Fruit fly (Drosophila melanogaster) whole organism, prepupa: ENCODE results near the gene XNP.

Experiments used
- CG10669 ChIP-seq: fragments of 200-800 bp; sonication (Bioruptor generic); optimal IDR thresholded peaks from 3 replicates; lab custom pipeline; 2018; ENCODE audit warnings: missing biosample characterization, mild to moderate bottlenecking, missing genetic modification characterization, moderate library complexity
- CG11762 ChIP-seq: fragments of 200-800 bp; sonication (Bioruptor generic); optimal IDR thresholded peaks from 3 replicates; lab custom pipeline; 2016; ENCODE audit warnings: missing biosample characterization, missing genetic modification characterization; ENCODE audit not compliant: insufficient read depth
- CG11902 ChIP-seq: fragments of 200-800 bp; sonication (Bioruptor generic); optimal IDR thresholded peaks from 3 replicates; lab custom pipeline; 2016; ENCODE audit warnings: missing biosample characterization, missing genetic modification characterization
- CG15336 ChIP-seq: fragments of 200-800 bp; sonication (Bioruptor generic); IDR thresholded peaks from 2 replicates; pipeline ENCODE4 v1.3.6; 2022; ENCODE audit warnings: missing biosample characterization, missing genetic modification characterization
- CG16779 ChIP-seq: fragments of 200-800 bp; sonication (Bioruptor generic); optimal IDR thresholded peaks from 3 replicates; lab custom pipeline; 2017; ENCODE audit warnings: missing biosample characterization, mild to moderate bottlenecking, missing genetic modification characterization
- CG34406 ChIP-seq: fragments of 200-800 bp; sonication (Bioruptor generic); optimal IDR thresholded peaks from 3 replicates; lab custom pipeline; 2016; ENCODE audit warnings: missing biosample characterization, missing genetic modification characterization
- CG3919 ChIP-seq: fragments of 200-800 bp; sonication (Bioruptor generic); optimal IDR thresholded peaks from 3 replicates; lab custom pipeline; 2016; ENCODE audit warnings: missing biosample characterization, missing genetic modification characterization
- CG6792 ChIP-seq: fragments of 200-800 bp; sonication (Bioruptor generic); optimal IDR thresholded peaks from 3 replicates; lab custom pipeline; 2016; ENCODE audit warnings: missing biosample characterization, missing genetic modification characterization
- CG6808 ChIP-seq: fragments of 200-800 bp; sonication (Bioruptor generic); optimal IDR thresholded peaks from 3 replicates; lab custom pipeline; 2017; ENCODE audit warnings: missing biosample characterization, missing genetic modification characterization, mild to moderate bottlenecking, moderate library complexity, missing genetic modification reagents
- CG6854 ChIP-seq: fragments of 200-800 bp; sonication (Bioruptor generic); optimal IDR thresholded peaks from 2 replicates; lab custom pipeline; 2017; ENCODE audit warnings: missing biosample characterization, mild to moderate bottlenecking, missing genetic modification characterization
- CG7368 ChIP-seq: fragments of 200-800 bp; sonication (Bioruptor generic); optimal IDR thresholded peaks from 3 replicates; lab custom pipeline; 2016; ENCODE audit warnings: missing biosample characterization, missing genetic modification characterization
- CG8319 ChIP-seq: fragments of 200-800 bp; sonication (Bioruptor generic); optimal IDR thresholded peaks from 3 replicates; lab custom pipeline; 2016; ENCODE audit warnings: missing biosample characterization, missing genetic modification characterization
- CG8632 ChIP-seq: fragments of 200-800 bp; sonication (Bioruptor generic); optimal IDR thresholded peaks from 3 replicates; lab custom pipeline; 2016; ENCODE audit warnings: missing biosample characterization, missing genetic modification characterization
- CG9139 ChIP-seq: fragments of 200-800 bp; sonication (Bioruptor generic); optimal IDR thresholded peaks from 3 replicates; lab custom pipeline; 2017; ENCODE audit warnings: missing biosample characterization, mild to moderate bottlenecking, missing genetic modification characterization
- Eip93F ChIP-seq: fragments of 200-800 bp; sonication (Bioruptor generic); optimal IDR thresholded peaks from 2 replicates; lab custom pipeline; 2016; ENCODE audit warnings: missing biosample characterization, mild to moderate bottlenecking, missing genetic modification characterization
- Ets21C ChIP-seq: fragments of 200-800 bp; sonication (Bioruptor generic); optimal IDR thresholded peaks from 3 replicates; lab custom pipeline; 2016; ENCODE audit warnings: missing biosample characterization, missing genetic modification characterization
- Ets96B ChIP-seq: fragments of 200-800 bp; optimal IDR thresholded peaks from 2 replicates; lab custom pipeline; 2019; ENCODE audit warnings: missing biosample characterization, mild to moderate bottlenecking, missing genetic modification characterization, moderate library complexity
- Gug ChIP-seq: fragments of 200-800 bp; sonication (Bioruptor generic); IDR thresholded peaks from 2 replicates; pipeline ENCODE4 v1.3.6; 2022; ENCODE audit warnings: missing biosample characterization, missing genetic modification characterization
- Lpt ChIP-seq: fragments of 200-800 bp; sonication (Bioruptor generic); optimal IDR thresholded peaks from 3 replicates; lab custom pipeline; 2016; ENCODE audit warnings: missing biosample characterization, missing genetic modification characterization
- Met ChIP-seq: fragments of 200-800 bp; sonication (Bioruptor generic); optimal IDR thresholded peaks from 3 replicates; lab custom pipeline; 2016; ENCODE audit warnings: missing biosample characterization, missing genetic modification characterization
- Smox ChIP-seq: fragments of 200-800 bp; sonication (Bioruptor generic); optimal IDR thresholded peaks from 3 replicates; lab custom pipeline; 2016; ENCODE audit warnings: missing biosample characterization, missing genetic modification characterization
- Sox102F ChIP-seq: fragments of 200-800 bp; sonication (Bioruptor generic); optimal IDR thresholded peaks from 2 replicates; lab custom pipeline; 2016; ENCODE audit warnings: missing biosample characterization, mild to moderate bottlenecking, missing genetic modification characterization
- Sox14 ChIP-seq: fragments of 200-800 bp; sonication (Bioruptor generic); optimal IDR thresholded peaks from 3 replicates; lab custom pipeline; 2016; ENCODE audit warnings: missing biosample characterization, missing genetic modification characterization
- Sox15 ChIP-seq: fragments of 200-800 bp; sonication (Bioruptor generic); optimal IDR thresholded peaks from 3 replicates; lab custom pipeline; 2016; ENCODE audit warnings: missing biosample characterization, missing genetic modification characterization
- acj6 ChIP-seq: fragments of 200-800 bp; sonication (Bioruptor generic); optimal IDR thresholded peaks from 3 replicates; lab custom pipeline; 2016; ENCODE audit warnings: missing biosample characterization, missing genetic modification characterization
- dsx ChIP-seq: fragments of 200-800 bp; optimal IDR thresholded peaks from 3 replicates; lab custom pipeline; 2019; ENCODE audit warnings: missing biosample characterization, mild to moderate bottlenecking, missing genetic modification characterization, moderate library complexity; ENCODE audit not compliant: poor library complexity, severe bottlenecking
- esn ChIP-seq: fragments of 200-800 bp; sonication (Bioruptor generic); optimal IDR thresholded peaks from 2 replicates; lab custom pipeline; 2016; ENCODE audit warnings: missing biosample characterization, mild to moderate bottlenecking, missing genetic modification characterization, moderate library complexity
- fd85E ChIP-seq: fragments of 200-800 bp; sonication (Bioruptor generic); optimal IDR thresholded peaks from 3 replicates; lab custom pipeline; 2016; ENCODE audit warnings: missing biosample characterization, missing genetic modification characterization
- fkh ChIP-seq: fragments of 200-800 bp; sonication (Bioruptor generic); optimal IDR thresholded peaks from 3 replicates; lab custom pipeline; 2017; ENCODE audit warnings: missing biosample characterization, mild to moderate bottlenecking, missing genetic modification characterization, moderate library complexity
- lz ChIP-seq: fragments of 200-800 bp; sonication (Bioruptor generic); optimal IDR thresholded peaks from 3 replicates; lab custom pipeline; 2016; ENCODE audit warnings: missing biosample characterization, missing genetic modification characterization
- net ChIP-seq: fragments of 200-800 bp; sonication (Bioruptor generic); optimal IDR thresholded peaks from 3 replicates; lab custom pipeline; 2016; ENCODE audit warnings: missing biosample characterization, missing genetic modification characterization
- pdm3 ChIP-seq: fragments of 200-800 bp; sonication (Bioruptor generic); optimal IDR thresholded peaks from 3 replicates; lab custom pipeline; 2016; ENCODE audit warnings: missing biosample characterization, missing genetic modification characterization
- spab ChIP-seq: fragments of 200-800 bp; sonication (Bioruptor generic); optimal IDR thresholded peaks from 2 replicates; lab custom pipeline; 2017; ENCODE audit warnings: missing biosample characterization, mild to moderate bottlenecking, missing genetic modification characterization, missing genetic modification reagents
- vri ChIP-seq: fragments of 200-800 bp; sonication (Bioruptor generic); optimal IDR thresholded peaks from 3 replicates; lab custom pipeline; 2016; ENCODE audit warnings: missing biosample characterization, mild to moderate bottlenecking, missing genetic modification characterization

The XNP gene

DNA sequence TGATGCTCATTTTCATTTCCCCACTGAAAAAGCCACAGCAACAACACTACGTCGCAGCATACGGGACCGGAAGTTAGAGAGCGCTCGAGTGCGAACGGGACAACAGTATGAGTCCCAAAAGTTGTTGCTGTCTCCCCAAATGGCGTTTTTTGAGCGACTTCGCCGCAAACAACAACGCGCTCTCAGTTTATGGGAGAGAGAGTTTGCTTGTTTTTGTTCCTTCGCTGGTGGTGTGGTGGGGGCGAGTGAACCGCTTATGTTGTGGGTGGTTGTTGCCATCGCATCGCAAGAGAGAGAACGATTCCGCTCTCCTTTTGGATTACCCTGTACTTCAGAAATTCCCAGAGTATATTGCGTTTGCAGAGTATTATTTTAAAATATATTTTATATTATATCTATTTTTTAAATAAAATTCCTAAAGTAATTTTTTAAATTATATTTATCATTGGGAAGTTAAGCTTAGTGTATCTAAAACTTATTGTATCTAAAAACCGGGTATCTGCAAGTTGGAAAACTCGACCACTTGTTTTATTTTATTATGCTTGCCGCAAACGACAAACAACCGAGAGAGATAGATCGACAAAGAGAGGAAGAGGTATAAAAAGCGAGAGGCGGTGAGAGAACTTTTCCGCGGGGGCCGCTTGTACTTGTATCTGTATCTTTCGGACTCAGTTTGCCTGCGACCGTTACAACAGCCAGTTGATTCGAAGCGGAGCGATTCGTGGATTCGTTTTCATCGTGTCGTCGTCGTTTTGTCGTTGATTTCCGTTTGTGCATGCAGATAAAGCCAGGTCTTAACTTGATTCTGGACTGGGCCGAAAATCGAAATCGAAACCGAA lies 33.0 kb upstream of the XNP start, which contains the start of gene msi (continued):
- TF ChIP-seq CG11762 (GFP tag; lab: Kevin White, UChicago) (peak; percentile 86), CG7368 (GFP tag; lab: Kevin White, UChicago) (peak; percentile 92), acj6 (GFP tag; lab: Kevin White, UChicago) (peak; percentile 95), CG15336 (GFP tag; lab: Robert Waterston, UW) (peak; percentile 99), Met (GFP tag; lab: Kevin White, UChicago) (peak; percentile 93), spab (peak; percentile 97), Eip93F (GFP tag; lab: Kevin White, UChicago) (peak; percentile 92), CG16779 (tag; lab: Kevin White, UChicago) (peak; percentile 97), vri (GFP tag; lab: Kevin White, UChicago) (peak; percentile 87), CG6854 (GFP tag; lab: Kevin White, UChicago) (peak; percentile 92)
- TF ChIP-seq, all 60 proteins: peak for 59

DNA sequence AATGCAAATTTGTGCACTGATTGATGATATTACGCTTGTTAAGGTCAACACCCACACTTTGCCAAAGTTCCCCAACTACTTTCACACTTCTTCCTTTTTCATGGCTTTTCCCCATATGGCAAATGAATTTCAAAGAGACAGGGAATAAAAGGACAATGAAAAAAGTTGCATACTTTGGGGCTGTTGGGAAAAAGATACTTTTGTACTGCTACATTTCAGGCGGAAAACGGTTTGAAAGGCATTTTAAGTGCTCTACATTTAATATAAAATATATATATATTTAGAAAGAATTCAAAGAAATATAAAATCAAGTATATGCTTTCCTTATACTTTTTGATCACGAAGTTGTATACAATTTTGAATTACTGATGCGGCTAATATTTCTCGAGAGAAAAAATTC lies 30.1 kb upstream of the XNP start:
- no peak for TF ChIP-seq dsx
- TF ChIP-seq Eip93F (GFP tag; lab: Kevin White, UChicago), result no peak
- TF ChIP-seq Smox, result no peak
- TF ChIP-seq Sox102F (GFP tag; lab: Kevin White, UChicago), result no peak
- no peak for TF ChIP-seq net (GFP tag; lab: Kevin White, UChicago)
- no peak for TF ChIP-seq fd85E (GFP tag; lab: Kevin White, UChicago)
- no peak for TF ChIP-seq CG6808 (GFP tag; lab: Kevin White, UChicago)
- TF ChIP-seq CG11762 (GFP tag; lab: Kevin White, UChicago), result no peak
- TF ChIP-seq esn (GFP tag; lab: Kevin White, UChicago), result no peak
- no peak for TF ChIP-seq pdm3
- no peak for TF ChIP-seq CG11902

DNA sequence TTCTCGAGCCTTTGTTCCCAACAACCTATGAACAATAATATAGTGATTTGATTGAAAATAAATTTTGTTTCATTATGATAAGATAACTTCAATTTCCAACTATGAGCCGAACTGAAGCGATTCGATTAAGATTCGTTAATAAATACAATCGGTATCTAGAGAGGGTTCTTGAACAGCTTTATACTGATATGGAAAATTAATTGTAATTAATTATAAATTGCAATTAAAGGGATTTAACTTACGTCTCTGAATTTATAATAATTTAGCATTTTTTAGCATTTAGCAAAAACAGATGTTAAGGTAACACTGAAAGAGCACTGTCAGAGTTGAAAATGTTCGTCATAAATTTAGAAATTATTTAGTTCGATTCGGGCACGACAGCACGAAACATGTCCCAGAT lies 23.3 kb upstream of the XNP start, which contains the start of gene CG5111:
CG5111 (plus strand) TSS at position 301 of the 400 bp plus-strand sequence.
- TF ChIP-seq CG34406 (GFP tag; lab: Kevin White, UChicago), result no peak
- TF ChIP-seq Sox14 (GFP tag; lab: Kevin White, UChicago), result no peak
- TF ChIP-seq CG8632, result no peak
- no peak for TF ChIP-seq lz (GFP tag; lab: Kevin White, UChicago)
- TF ChIP-seq CG10669 (GFP tag; lab: Kevin White, UChicago), result no peak
- TF ChIP-seq Ets21C (GFP tag; lab: Kevin White, UChicago), result no peak
- TF ChIP-seq CG9139, result no peak
- TF ChIP-seq CG6854 (GFP tag; lab: Kevin White, UChicago), result no peak
- TF ChIP-seq Lpt (GFP tag; lab: Kevin White, UChicago), result no peak
- no peak for TF ChIP-seq Gug (GFP tag; lab: Robert Waterston, UW)
- TF ChIP-seq vri (GFP tag; lab: Kevin White, UChicago), result no peak
- no peak for TF ChIP-seq CG16779 (tag; lab: Kevin White, UChicago)
- TF ChIP-seq CG3919 (GFP tag; lab: Kevin White, UChicago), result no peak
- no peak for TF ChIP-seq CG15336 (GFP tag; lab: Robert Waterston, UW)
- TF ChIP-seq Ets96B (tag; lab: Kevin White, UChicago), result no peak
- no peak for TF ChIP-seq fkh
- TF ChIP-seq CG8319, result no peak

DNA sequence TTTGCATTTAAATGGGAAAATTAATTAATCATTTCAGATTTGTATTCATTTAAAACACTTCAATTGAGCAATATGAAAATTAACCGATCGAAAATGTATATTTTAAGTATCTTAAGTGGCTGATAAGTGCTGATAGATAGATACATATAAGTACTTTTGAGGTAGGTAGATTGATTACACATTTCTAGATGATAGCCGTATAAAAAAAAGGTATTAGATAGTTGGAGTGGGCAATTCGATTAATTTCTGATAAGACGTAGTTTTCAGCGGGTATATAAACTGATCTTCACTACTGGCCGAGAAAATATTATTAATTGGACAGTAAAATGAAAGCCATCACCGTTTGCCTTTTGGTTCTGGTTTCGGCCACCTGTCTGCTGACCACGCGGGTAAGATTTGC lies 22.3 kb upstream of the XNP start, which contains the start of gene CG5107:
CG5107 (plus strand) TSS at position 301 of the 400 bp plus-strand sequence.
- TF ChIP-seq esn (GFP tag; lab: Kevin White, UChicago) (no peak), CG10669 (GFP tag; lab: Kevin White, UChicago) (no peak), vri (GFP tag; lab: Kevin White, UChicago) (no peak), Lpt (GFP tag; lab: Kevin White, UChicago) (no peak), Sox15 (GFP tag; lab: Kevin White, UChicago) (no peak), CG6792 (no peak)
